Worm (Caenorhabditis elegans): ENCODE results near the gene W02H3.1.

The W02H3.1 gene

ce11 chrX:11072701-11073100 lies 32.6 kb downstream of the W02H3.1 start:
- TF ChIP-seq dao-5 (tag; optimal IDR thresholded peaks at IDR 0.05) = no peak
- no peak for TF ChIP-seq W03F9.2 (tag; optimal IDR thresholded peaks at IDR 0.05)
- no peak for TF ChIP-seq him-1 (tag; optimal IDR thresholded peaks at IDR 0.05)

ce11 chrX:11068334-11068733 lies 36.9 kb downstream of the W02H3.1 start, which contains the start of gene apt-9:
apt-9 (plus strand) TSS chrX:11068527.
- TF ChIP-seq W03F9.2 (tag; optimal IDR thresholded peaks at IDR 0.05) (no peak), him-1 (tag; optimal IDR thresholded peaks at IDR 0.05) (no peak), dao-5 (tag; optimal IDR thresholded peaks at IDR 0.05) (no peak)

ce11 chrX:11067256-11067655 lies 38.0 kb downstream of the W02H3.1 start:
- no peak for TF ChIP-seq dao-5 (tag; optimal IDR thresholded peaks at IDR 0.05)
- TF ChIP-seq him-1 (tag; optimal IDR thresholded peaks at IDR 0.05) = no peak
- no peak for TF ChIP-seq W03F9.2 (tag; optimal IDR thresholded peaks at IDR 0.05)

ce11 chrX:11064799-11065198 lies 40.5 kb downstream of the W02H3.1 start, which contains the start of gene lpr-4:
lpr-4 (plus strand) TSS chrX:11065126.
- TF ChIP-seq dao-5 (tag; optimal IDR thresholded peaks at IDR 0.05) (no peak), W03F9.2 (tag; optimal IDR thresholded peaks at IDR 0.05) (no peak), him-1 (tag; optimal IDR thresholded peaks at IDR 0.05) (no peak)

- no peak for TF ChIP-seq W03F9.2 (tag; optimal IDR thresholded peaks at IDR 0.05)
- TF ChIP-seq him-1 (tag; optimal IDR thresholded peaks at IDR 0.05) = no peak
- TF ChIP-seq dao-5 (tag; optimal IDR thresholded peaks at IDR 0.05) = no peak
Observed at ce11 chrX:11061904-11062303, 43.4 kb downstream of the W02H3.1 start, which contains the start of gene lpr-5. lpr-5 (plus strand) TSS chrX:11062123.

- TF ChIP-seq dao-5 (tag; optimal IDR thresholded peaks at IDR 0.05) (no peak), W03F9.2 (tag; optimal IDR thresholded peaks at IDR 0.05) (no peak), him-1 (tag; optimal IDR thresholded peaks at IDR 0.05) (no peak)
Observed at ce11 chrX:11060940-11061339, 44.3 kb downstream of the W02H3.1 start.

ce11 chrX:11059744-11060143 lies 45.5 kb downstream of the W02H3.1 start, which contains the start of gene lpr-6:
lpr-6 (plus strand) TSS chrX:11059994.
- TF ChIP-seq dao-5 (tag; optimal IDR thresholded peaks at IDR 0.05) (no peak), W03F9.2 (tag; optimal IDR thresholded peaks at IDR 0.05) (no peak), him-1 (tag; optimal IDR thresholded peaks at IDR 0.05) (no peak)

- TF ChIP-seq him-1 (tag; optimal IDR thresholded peaks at IDR 0.05) = no peak
- no peak for TF ChIP-seq W03F9.2 (tag; optimal IDR thresholded peaks at IDR 0.05)
- TF ChIP-seq dao-5 (tag; optimal IDR thresholded peaks at IDR 0.05) = no peak
Observed at ce11 chrX:11057028-11057427, 48.2 kb downstream of the W02H3.1 start, which contains the start of gene lpr-3. lpr-3 (plus strand) TSS chrX:11057401.

ce11 chrX:11053615-11054014 lies 51.6 kb downstream of the W02H3.1 start, which contains the start of gene C09F12.2:
C09F12.2 (plus strand) TSS chrX:11053915.
- no peak for TF ChIP-seq him-1 (tag; optimal IDR thresholded peaks at IDR 0.05)
- no peak for TF ChIP-seq W03F9.2 (tag; optimal IDR thresholded peaks at IDR 0.05)
- TF ChIP-seq dao-5 (tag; optimal IDR thresholded peaks at IDR 0.05) = no peak

Data from whole organism, L4/young adult.